Fruit fly (Drosophila melanogaster) whole organism, wandering third instar larva: ENCODE data around the gene tacc.

Source experiments
- Abd-B ChIP-seq: fragments of >200 bp; optimal IDR thresholded peaks from 2 replicates; lab custom pipeline; 2017; ENCODE audit warnings: missing biosample characterization, missing genetic modification characterization
- CG9705 ChIP-seq: fragments of 200-800 bp; sonication (Bioruptor generic); optimal IDR thresholded peaks from 2 replicates; lab custom pipeline; 2018; ENCODE audit warnings: missing biosample characterization, mild to moderate bottlenecking, missing genetic modification characterization
- Dfd ChIP-seq: fragments of >200 bp; optimal IDR thresholded peaks from 2 replicates; lab custom pipeline; 2017; ENCODE audit warnings: missing biosample characterization, missing genetic modification characterization
- Dif ChIP-seq: fragments of 200-275, 200-300 bp; sonication (Bioruptor generic); optimal IDR thresholded peaks from 2 replicates; lab custom pipeline; 2018; ENCODE audit warnings: missing biosample characterization, missing genetic modification characterization; ENCODE audit not compliant: partially characterized antibody
- HLH106 ChIP-seq: fragments of 200-800 bp; optimal IDR thresholded peaks from 3 replicates; lab custom pipeline; 2019; ENCODE audit warnings: missing biosample characterization, mild to moderate bottlenecking, missing genetic modification characterization, moderate library complexity
- Hnf4 ChIP-seq: fragments of 200-800 bp; sonication (Bioruptor generic); optimal IDR thresholded peaks from 2 replicates; lab custom pipeline; 2016; ENCODE audit warnings: missing biosample characterization, mild to moderate bottlenecking, missing genetic modification characterization
- Jra ChIP-seq: sonication (Bioruptor generic); optimal IDR thresholded peaks from 2 replicates; lab custom pipeline; 2016; ENCODE audit warnings: missing biosample characterization, missing genetic modification characterization
- Mio ChIP-seq: sonication (Bioruptor generic); optimal IDR thresholded peaks from 2 replicates; lab custom pipeline; 2016; ENCODE audit warnings: missing biosample characterization, missing genetic modification characterization
- Sp1 ChIP-seq: fragments of 200-800 bp; sonication (Bioruptor generic); optimal IDR thresholded peaks from 3 replicates; lab custom pipeline; 2019; ENCODE audit warnings: missing biosample characterization, mild to moderate bottlenecking, missing genetic modification characterization, moderate library complexity
- Vsx2 ChIP-seq: fragments of 200-300, 225-300 bp; sonication (Bioruptor generic); optimal IDR thresholded peaks from 2 replicates; lab custom pipeline; 2018; ENCODE audit warnings: missing biosample characterization, missing genetic modification characterization; ENCODE audit not compliant: partially characterized antibody
- br ChIP-seq: fragments of 200-800 bp; sonication (Bioruptor generic); optimal IDR thresholded peaks from 2 replicates; lab custom pipeline; 2016; ENCODE audit warnings: missing biosample characterization, missing genetic modification characterization
- brk ChIP-seq: fragments of 200-800 bp; sonication (Bioruptor generic); optimal IDR thresholded peaks from 2 replicates; lab custom pipeline; 2016; ENCODE audit warnings: missing biosample characterization, mild to moderate bottlenecking, missing genetic modification characterization
- dl ChIP-seq, 2 experiments: fragments of 175-275, 200-275 bp in 1 of 2; fragments of 200-275 bp in 1 of 2; sonication (Bioruptor generic); optimal IDR thresholded peaks; lab custom pipeline; 2018; ENCODE audit warnings: mild to moderate bottlenecking in 2 of 2, missing biosample characterization in 2 of 2, missing genetic modification characterization in 2 of 2, moderate library complexity in 2 of 2; ENCODE audit not compliant: partially characterized antibody in 2 of 2, insufficient read depth in 1 of 2
- dmrt93B ChIP-seq: fragments of 200-800 bp; sonication (Bioruptor generic); optimal IDR thresholded peaks from 2 replicates; lab custom pipeline; 2018; ENCODE audit warnings: missing biosample characterization, mild to moderate bottlenecking, missing genetic modification characterization
- dsf ChIP-seq: sonication (Bioruptor generic); optimal IDR thresholded peaks from 2 replicates; lab custom pipeline; 2016; ENCODE audit warnings: missing biosample characterization, missing genetic modification characterization, borderline replicate concordance
- ey ChIP-seq: fragments of 200-800 bp; sonication (Bioruptor generic); optimal IDR thresholded peaks from 2 replicates; lab custom pipeline; 2016; ENCODE audit warnings: missing biosample characterization, missing genetic modification characterization
- foxo ChIP-seq, 2 experiments: fragments of 200-800 bp; sonication (Bioruptor generic); optimal IDR thresholded peaks; 2 replicates in 1 of 2; 3 replicates in 1 of 2; lab custom pipeline; 2016 to 2017; ENCODE audit warnings: missing biosample characterization in 2 of 2, missing genetic modification characterization in 2 of 2
- fru ChIP-seq: fragments of 200-800 bp; sonication (Bioruptor generic); optimal IDR thresholded peaks from 3 replicates; lab custom pipeline; 2016; ENCODE audit warnings: missing biosample characterization, mild to moderate bottlenecking, missing genetic modification characterization
- h ChIP-seq: fragments of 200-800 bp; sonication (Bioruptor generic); optimal IDR thresholded peaks from 3 replicates; lab custom pipeline; 2016; ENCODE audit warnings: missing biosample characterization, mild to moderate bottlenecking, missing genetic modification characterization
- jim ChIP-seq: fragments of 175-275, 200-325 bp; sonication (Bioruptor generic); optimal IDR thresholded peaks from 2 replicates; lab custom pipeline; 2016; ENCODE audit warnings: missing biosample characterization, mild to moderate bottlenecking, missing genetic modification characterization
- lola ChIP-seq: fragments of >200 bp; optimal IDR thresholded peaks from 2 replicates; lab custom pipeline; 2017; ENCODE audit warnings: missing biosample characterization, missing genetic modification characterization
- pan ChIP-seq: fragments of >200 bp; optimal IDR thresholded peaks from 2 replicates; lab custom pipeline; 2017
- psq ChIP-seq: fragments of 200-800 bp; sonication (Bioruptor generic); optimal IDR thresholded peaks from 3 replicates; lab custom pipeline; 2017; ENCODE audit warnings: missing biosample characterization, mild to moderate bottlenecking, missing genetic modification characterization, moderate library complexity
- rgr ChIP-seq: fragments of 200-800 bp; sonication (Bioruptor generic); optimal IDR thresholded peaks from 3 replicates; lab custom pipeline; 2016; ENCODE audit warnings: missing biosample characterization, mild to moderate bottlenecking, missing genetic modification characterization
- sage ChIP-seq: fragments of 200-800 bp; sonication (Bioruptor generic); optimal IDR thresholded peaks from 2 replicates; lab custom pipeline; 2016; ENCODE audit warnings: missing biosample characterization, mild to moderate bottlenecking, missing genetic modification characterization
- tai ChIP-seq: sonication (Bioruptor generic); optimal IDR thresholded peaks from 2 replicates; lab custom pipeline; 2016; ENCODE audit warnings: missing biosample characterization, missing genetic modification characterization
- usp ChIP-seq: fragments of >200 bp; optimal IDR thresholded peaks from 2 replicates; lab custom pipeline; 2017; ENCODE audit warnings: missing biosample characterization, missing genetic modification characterization
- woc ChIP-seq: sonication (Bioruptor generic); optimal IDR thresholded peaks from 2 replicates; lab custom pipeline; 2016; ENCODE audit warnings: missing biosample characterization, mild to moderate bottlenecking, missing genetic modification characterization

Gene tacc

DNA sequence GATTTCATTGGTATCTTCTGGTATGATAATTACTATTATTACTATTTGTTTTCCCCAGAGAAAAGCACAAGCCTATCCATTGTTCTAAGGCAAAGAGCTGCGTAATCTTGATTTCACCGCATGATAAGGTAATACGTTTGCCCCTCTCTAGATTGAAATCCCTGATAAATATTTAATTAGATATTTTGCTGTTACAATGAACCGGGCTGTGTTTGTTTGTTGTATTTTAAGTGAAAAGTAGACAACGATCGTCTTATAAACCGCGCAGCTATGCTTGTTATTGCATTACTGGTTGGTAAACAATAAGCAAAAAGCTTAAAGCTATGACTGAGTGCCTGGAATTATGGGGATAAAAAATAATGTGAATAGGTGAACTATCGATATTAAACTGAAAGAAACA, 54.1 kb downstream of the tacc start:
- no peak for TF ChIP-seq pan (lab: Kevin White, UChicago)
- TF ChIP-seq Dfd (GFP tag; lab: Kevin White, UChicago) = no peak
- no peak for TF ChIP-seq foxo (GFP tag; optimal IDR thresholded peaks at IDR 0.05; lab: Kevin White, UChicago)
- TF ChIP-seq Abd-B (GFP tag; lab: Kevin White, UChicago) = no peak
- TF ChIP-seq brk = no peak
- no peak for TF ChIP-seq lola (GFP tag; lab: Kevin White, UChicago)
- TF ChIP-seq Sp1 (GFP tag; lab: Kevin White, UChicago) = no peak
- TF ChIP-seq HLH106 (tag; lab: Kevin White, UChicago) = no peak
- TF ChIP-seq br = no peak
- TF ChIP-seq Vsx2 (GFP tag; lab: Kevin White, UChicago) = no peak
- TF ChIP-seq fru (GFP tag; lab: Kevin White, UChicago) = no peak
- TF ChIP-seq dl (GFP tag; optimal IDR thresholded peaks at IDR 0.05; lab: Kevin White, UChicago; ENCODE audit: insufficient read depth in 1 of 2, partially characterized antibody in 2 of 2) = no peak
- no peak for TF ChIP-seq jim

DNA sequence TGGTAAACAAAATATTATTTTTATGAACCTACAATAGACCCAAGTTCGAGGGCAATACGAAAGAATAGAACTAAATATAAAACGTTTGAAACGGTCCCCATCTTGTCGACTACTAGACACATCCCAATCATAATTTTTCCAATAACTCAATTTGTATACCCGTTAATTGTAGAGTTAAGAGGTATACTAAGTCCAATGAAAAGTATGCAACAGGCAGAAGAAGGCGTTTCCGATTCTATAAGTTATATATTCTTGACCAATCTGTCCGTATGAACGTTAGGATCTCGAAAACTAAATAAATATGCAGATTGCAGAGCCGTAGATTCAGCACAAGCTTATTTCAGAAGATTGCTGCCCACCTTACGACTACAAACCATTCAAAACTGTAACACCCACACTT, 58.3 kb downstream of the tacc start, which contains the start of gene CG33927:
TSS of gene CG33927 (minus strand) at position 101 of the 400 bp plus-strand sequence.
- TF ChIP-seq tai (GFP tag; lab: Kevin White, UChicago) (no peak), sage (no peak), woc (GFP tag; lab: Kevin White, UChicago) (no peak), Hnf4 (GFP tag; lab: Kevin White, UChicago) (no peak), Mio (GFP tag; lab: Kevin White, UChicago) (no peak), dl (GFP tag; optimal IDR thresholded peaks at IDR 0.05; lab: Kevin White, UChicago; ENCODE audit: insufficient read depth in 1 of 2, partially characterized antibody in 2 of 2) (no peak), pan (lab: Kevin White, UChicago) (no peak), dsf (GFP tag; lab: Kevin White, UChicago) (no peak), Dif (GFP tag; lab: Kevin White, UChicago) (no peak), rgr (GFP tag; lab: Kevin White, UChicago) (no peak), br (no peak), psq (GFP tag; lab: Kevin White, UChicago) (no peak), CG9705 (GFP tag; lab: Kevin White, UChicago) (no peak), Jra (GFP tag; lab: Kevin White, UChicago) (no peak), HLH106 (tag; lab: Kevin White, UChicago) (no peak), dmrt93B (GFP tag; lab: Kevin White, UChicago) (no peak)

DNA sequence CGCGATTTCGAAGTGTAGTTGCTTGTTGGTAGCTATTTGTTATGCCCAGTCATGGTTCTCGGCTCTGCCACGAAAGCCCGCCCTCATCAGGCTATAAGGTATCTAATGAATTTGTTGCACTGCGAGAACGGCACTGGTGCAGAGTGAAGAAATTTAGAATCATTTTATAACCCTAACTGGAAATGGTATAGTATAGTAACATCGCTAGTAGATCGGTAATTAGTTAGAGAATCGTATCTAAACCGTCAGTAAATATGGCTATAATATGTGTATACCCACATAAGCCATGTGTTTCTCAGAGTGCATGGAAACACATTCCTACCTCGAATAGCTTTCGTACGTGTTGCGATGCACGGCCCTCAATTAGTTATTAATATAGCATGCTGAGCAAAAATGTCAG, 61.6 kb downstream of the tacc start:
- TF ChIP-seq h (GFP tag; lab: Kevin White, UChicago) = peak; percentile 39
- TF ChIP-seq ey (GFP tag; lab: Kevin White, UChicago) = peak; percentile 43
- peak in 1 of 2 experiments; percentile 39 for TF ChIP-seq foxo (GFP tag; optimal IDR thresholded peaks at IDR 0.05; lab: Kevin White, UChicago)
- TF ChIP-seq fru (GFP tag; lab: Kevin White, UChicago) = peak; percentile 19
- TF ChIP-seq tai (GFP tag; lab: Kevin White, UChicago) = no peak
- TF ChIP-seq dsf (GFP tag; lab: Kevin White, UChicago) = no peak
- no peak for TF ChIP-seq pan (lab: Kevin White, UChicago)
- no peak for TF ChIP-seq usp
